Worm (Caenorhabditis elegans) whole organism, L4/young adult: Measurements from ENCODE around the gene C01G10.1.

Experiments
- W03F9.2 ChIP-seq: fragments of 150-350 bp; optimal IDR thresholded peaks from 2 replicates; lab custom pipeline; 2014; ENCODE audit warnings: missing biosample characterization, missing genetic modification characterization
- dao-5 ChIP-seq: sonication (generic microtip); optimal IDR thresholded peaks from 2 replicates; lab custom pipeline; 2016; ENCODE audit warnings: missing genotype, missing genetic modification characterization, moderate library complexity, missing compliant biosample characterization
- him-1 ChIP-seq: sonication (generic microtip); optimal IDR thresholded peaks from 2 replicates; lab custom pipeline; 2016; ENCODE audit warnings: missing genotype, missing genetic modification reagents, missing genetic modification characterization, missing compliant biosample characterization

DNA sequence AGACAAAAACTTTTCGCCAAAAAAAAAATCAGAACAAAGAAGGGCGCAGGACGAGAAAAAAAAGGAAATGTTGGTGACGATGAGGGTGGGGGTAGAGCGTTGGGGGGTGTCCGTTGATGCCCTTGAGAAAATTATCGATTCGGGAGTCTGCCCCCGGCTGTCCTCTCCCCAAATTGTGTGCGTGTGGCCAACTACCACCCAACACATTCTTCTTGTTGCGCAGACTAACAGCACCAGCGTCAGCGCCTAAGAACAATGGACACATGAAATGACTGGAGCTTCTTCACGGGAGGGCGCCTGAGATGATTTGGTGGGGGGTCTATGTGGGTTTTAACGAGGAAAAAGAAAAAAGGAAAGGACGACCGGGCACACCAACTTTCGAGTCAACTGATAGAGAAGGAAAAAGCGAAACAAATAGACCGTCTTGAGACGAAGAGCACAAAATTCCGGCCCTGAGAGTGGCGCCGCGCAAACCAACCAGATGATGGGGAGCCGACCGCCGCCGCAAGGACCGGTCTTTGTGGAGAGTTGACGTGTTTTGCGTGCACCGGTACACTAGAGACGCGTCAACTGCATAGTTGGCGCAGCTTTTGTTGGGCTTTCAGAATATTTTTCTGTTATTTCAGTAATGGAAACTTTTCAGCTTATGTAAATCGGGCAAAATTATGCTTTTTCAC, 34.3 kb upstream of the C01G10.1 start, which contains the start of gene C25D7.9:
- no peak for TF ChIP-seq W03F9.2 (tag; lab: Kevin White, UChicago)
- TF ChIP-seq dao-5 (tag; lab: Kevin White, UChicago): no peak
- no peak for TF ChIP-seq him-1 (tag; lab: Kevin White, UChicago)
